Worm (Caenorhabditis elegans): ENCODE results near the gene C34C6.3.

The C34C6.3 gene

DNA sequence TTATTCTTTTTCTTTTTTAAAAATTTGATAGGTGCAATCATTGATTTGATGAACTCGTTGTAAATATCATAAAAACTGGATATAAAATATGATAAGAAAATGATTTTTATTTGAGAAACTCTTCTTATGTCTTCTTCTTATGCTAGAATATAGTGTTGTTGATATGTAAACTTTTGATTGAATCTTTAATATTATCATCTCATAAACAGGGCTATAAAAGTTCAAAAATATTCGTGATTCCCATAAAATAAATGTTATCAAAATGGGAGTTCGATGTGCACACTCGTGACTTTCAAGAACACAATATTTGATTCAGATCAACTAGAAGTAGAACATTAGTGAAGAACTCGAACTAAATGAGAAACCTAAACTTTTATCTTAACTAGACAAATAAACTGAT lies 47.2 kb downstream of the C34C6.3 start (continued):
- TF ChIP-seq dpl-1 (GFP tag; optimal IDR thresholded peaks at IDR 0.05) (no peak), daf-8 (GFP tag; IDR thresholded peaks at IDR 0.05) (no peak), mes-2 (tag; optimal IDR thresholded peaks at IDR 0.05; ENCODE audit: poor library complexity, severe bottlenecking) (no peak), lin-29 (GFP tag; IDR thresholded peaks at IDR 0.05) (no peak), zfp-2 (tag; optimal IDR thresholded peaks at IDR 0.05) (no peak), nhr-42 (GFP tag; IDR thresholded peaks at IDR 0.05) (no peak), nhr-48 (tag; optimal IDR thresholded peaks at IDR 0.05) (peak; percentile 64), cey-2 (tag; optimal IDR thresholded peaks at IDR 0.05; ENCODE audit: borderline replicate concordance, insufficient read depth) (no peak), ZK337.2 (GFP tag; IDR thresholded peaks at IDR 0.05) (no peak), Y75B8A.6 (GFP tag; IDR thresholded peaks at IDR 0.05) (no peak), egl-27 (tag; optimal IDR thresholded peaks at IDR 0.05) (no peak), ceh-62 (tag; optimal IDR thresholded peaks at IDR 0.05) (no peak), daf-16 (GFP tag; optimal IDR thresholded peaks at IDR 0.05) (no peak), daf-16 (tag; optimal IDR thresholded peaks at IDR 0.05) (peak; percentile 99), Y5F2A.4 (GFP tag; optimal IDR thresholded peaks at IDR 0.05) (no peak), aly-2 (tag; optimal IDR thresholded peaks at IDR 0.05) (no peak), nhr-6 (tag; optimal IDR thresholded peaks at IDR 0.05) (no peak), nhr-237 (tag; optimal IDR thresholded peaks at IDR 0.05) (no peak), unc-62 (GFP tag; optimal IDR thresholded peaks at IDR 0.05 in 1 of 2) (no peak), unc-62 (tag; optimal IDR thresholded peaks at IDR 0.05) (no peak), Y48G9A.11 (GFP tag; IDR thresholded peaks at IDR 0.05) (no peak), lin-13 (GFP tag; optimal IDR thresholded peaks at IDR 0.05) (no peak), sdz-12 (GFP tag; optimal IDR thresholded peaks at IDR 0.05) (no peak), ces-1 (GFP tag; optimal IDR thresholded peaks at IDR 0.05) (no peak), fos-1 (tag; optimal IDR thresholded peaks at IDR 0.05) (no peak), ceh-20 (GFP tag; IDR thresholded peaks at IDR 0.05) (no peak), aha-1 (tag) (no peak), daf-19 (GFP tag; conservative IDR thresholded peaks at IDR 0.05) (no peak), mdl-1 (tag; optimal IDR thresholded peaks at IDR 0.05) (peak in 1 of 2 experiments; percentile 34), ctbp-1 (GFP tag; IDR thresholded peaks at IDR 0.05) (no peak), lin-38 (GFP tag; IDR thresholded peaks at IDR 0.05) (no peak), dmd-9 (GFP tag; IDR thresholded peaks at IDR 0.05) (no peak), saeg-2 (GFP tag; IDR thresholded peaks at IDR 0.05) (no peak), dmd-8 (GFP tag; IDR thresholded peaks at IDR 0.05) (no peak), T20F7.1 (GFP tag; optimal IDR thresholded peaks at IDR 0.05) (no peak), mdt-29 (GFP tag; IDR thresholded peaks at IDR 0.05) (no peak), F10B5.3 (tag; optimal IDR thresholded peaks at IDR 0.05) (no peak), madf-9 (GFP tag; conservative IDR thresholded peaks at IDR 0.05) (no peak), pqm-1 (tag; optimal IDR thresholded peaks at IDR 0.05) (peak; percentile 25), mep-1 (tag; optimal IDR thresholded peaks at IDR 0.05) (no peak), ceh-28 (tag; optimal IDR thresholded peaks at IDR 0.05) (no peak), zag-1 (tag; optimal IDR thresholded peaks at IDR 0.05) (no peak), skn-1 (tag; optimal IDR thresholded peaks at IDR 0.05) (no peak), D1046.2 (GFP tag; IDR thresholded peaks at IDR 0.05) (no peak), unc-130 (GFP tag; optimal IDR thresholded peaks at IDR 0.05) (no peak), Y105C5A.15 (GFP tag; IDR thresholded peaks at IDR 0.05) (no peak), ceh-44 (GFP tag; IDR thresholded peaks at IDR 0.05) (no peak), lin-15B (tag; optimal IDR thresholded peaks at IDR 0.05) (no peak), lim-7 (GFP tag; IDR thresholded peaks at IDR 0.05) (no peak), F49E8.2 (tag; optimal IDR thresholded peaks at IDR 0.05; ENCODE audit: borderline replicate concordance) (no peak), gei-8 (GFP tag; optimal IDR thresholded peaks at IDR 0.05) (no peak), hlh-11 (tag; optimal IDR thresholded peaks at IDR 0.05) (peak; percentile 53), nhr-28 (tag; optimal IDR thresholded peaks at IDR 0.05) (peak; percentile 66), dmd-6 (GFP tag; IDR thresholded peaks at IDR 0.05) (peak; percentile 57)
